Fruit fly (Drosophila melanogaster) S2 (cell line): Measurements from ENCODE around the gene CG32213.
A peak's percentile ranks its signal among the peaks of the same experiment; 100 is the strongest.

Experiments used
- CG8478 ChIP-seq: fragments of >200 bp; optimal IDR thresholded peaks from 2 replicates; lab custom pipeline; 2018
- CTCF ChIP-seq, 2 experiments: fragments of >200 bp; optimal IDR thresholded peaks; 2 replicates each; lab custom pipeline; 2018

CG32213 gene

dm6 chr3L:19497135-19497534, 21.5 kb downstream of the CG32213 start:
- TF ChIP-seq CTCF (optimal IDR thresholded peaks at IDR 0.05; lab: Kevin White, UChicago), result no peak
- no peak for TF ChIP-seq CG8478 (lab: Kevin White, UChicago)

DNA sequence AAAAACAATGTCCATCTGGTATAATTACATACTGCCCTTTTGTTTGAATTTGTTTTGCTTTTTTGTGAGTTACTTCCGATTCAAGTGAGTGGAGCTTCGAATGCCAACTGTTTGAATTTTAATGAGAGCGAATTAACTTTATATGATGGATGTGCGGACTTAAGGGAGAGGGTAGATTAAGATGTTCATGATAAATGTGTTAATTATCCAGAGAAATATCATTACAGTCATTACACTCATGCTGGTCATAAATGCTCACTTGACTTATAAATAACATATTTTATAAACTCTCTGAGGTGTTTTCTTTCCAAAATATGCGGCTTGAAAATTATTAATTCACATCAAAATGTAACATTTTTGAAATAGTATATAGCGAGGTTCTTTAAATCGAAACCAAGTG, 22.0 kb downstream of the CG32213 start, which contains the start of gene CG9449:
CG9449 (minus strand) TSS at position 101 of the 400 bp plus-strand sequence.
- TF ChIP-seq CG8478 (lab: Kevin White, UChicago) (no peak), CTCF (optimal IDR thresholded peaks at IDR 0.05; lab: Kevin White, UChicago) (no peak)

DNA sequence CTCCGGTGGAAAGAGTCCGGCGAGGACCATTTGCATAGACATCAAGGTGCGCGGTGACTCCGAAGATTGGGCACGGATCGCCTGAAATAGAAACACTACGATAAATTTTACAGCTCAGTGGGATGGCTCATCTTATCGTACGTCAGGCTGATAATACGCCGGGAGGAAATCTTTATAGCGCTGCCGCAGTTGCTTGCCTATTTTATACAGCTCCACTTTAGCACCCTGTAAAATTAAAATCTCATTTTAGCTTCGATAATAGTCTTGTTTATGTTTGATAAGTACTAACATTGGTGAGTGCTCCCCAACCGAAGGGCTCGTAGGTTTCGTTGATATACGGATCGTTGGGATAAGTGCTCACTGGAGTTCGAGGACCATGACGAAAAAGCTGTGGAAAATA, 23.7 kb downstream of the CG32213 start:
- TF ChIP-seq CTCF (optimal IDR thresholded peaks at IDR 0.05; lab: Kevin White, UChicago) (no peak), CG8478 (lab: Kevin White, UChicago) (no peak)

DNA sequence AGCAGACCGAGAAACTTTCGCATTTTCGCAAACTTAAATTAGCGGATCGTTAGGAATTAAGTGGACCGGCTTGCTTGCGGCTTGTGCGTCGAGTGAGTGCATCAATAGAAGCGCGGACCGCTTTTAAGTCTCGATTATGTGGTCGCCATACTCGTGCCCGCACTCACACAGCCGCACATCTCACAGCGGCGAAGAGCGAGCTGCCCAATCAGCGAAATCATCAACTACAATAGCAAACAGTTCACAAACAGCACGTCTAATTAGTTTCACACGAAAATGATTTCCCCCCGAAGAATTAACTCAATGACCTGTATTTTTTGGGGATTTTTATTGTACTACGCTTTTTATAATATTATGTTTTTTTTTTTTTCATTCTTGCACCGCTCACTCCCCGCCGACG, 25.1 kb downstream of the CG32213 start, which contains the start of gene CG9451:
CG9451 (minus strand) TSS at position 101 of the 400 bp plus-strand sequence.
- TF ChIP-seq CTCF (optimal IDR thresholded peaks at IDR 0.05; lab: Kevin White, UChicago), result no peak

DNA sequence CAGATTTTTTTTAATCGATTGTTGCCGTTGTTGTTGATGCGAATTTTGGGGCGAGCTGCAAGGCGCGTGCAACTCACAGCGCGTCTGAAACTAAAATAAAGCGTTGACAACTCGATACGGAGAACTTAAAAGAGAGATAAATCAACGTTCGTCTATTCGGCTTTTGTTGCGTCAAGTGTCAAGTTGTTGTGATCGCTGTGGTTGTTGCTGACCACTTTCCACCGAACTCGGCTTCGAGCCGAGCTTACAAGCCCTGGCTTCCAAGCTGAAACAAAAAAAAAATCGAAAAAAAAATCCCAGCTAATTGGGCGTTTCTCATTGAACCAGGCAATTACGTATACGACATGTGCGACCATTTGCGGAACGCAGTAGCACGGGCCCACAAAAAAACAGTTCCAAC, 28.1 kb downstream of the CG32213 start, which contains the start of gene CG9452:
CG9452 (minus strand) TSS at position 101 of the 400 bp plus-strand sequence.
- TF ChIP-seq CTCF (optimal IDR thresholded peaks at IDR 0.05; lab: Kevin White, UChicago), result no peak
- TF ChIP-seq CG8478 (lab: Kevin White, UChicago), result no peak

- TF ChIP-seq CG8478 (lab: Kevin White, UChicago) (no peak), CTCF (optimal IDR thresholded peaks at IDR 0.05; lab: Kevin White, UChicago) (no peak)
Observed at dm6 chr3L:19504719-19505118, 29.1 kb downstream of the CG32213 start.

dm6 chr3L:19512672-19513071, 37.0 kb downstream of the CG32213 start:
- TF ChIP-seq CTCF (optimal IDR thresholded peaks at IDR 0.05; lab: Kevin White, UChicago) (no peak), CG8478 (lab: Kevin White, UChicago) (no peak)

- TF ChIP-seq CG8478 (lab: Kevin White, UChicago) (no peak), CTCF (optimal IDR thresholded peaks at IDR 0.05; lab: Kevin White, UChicago) (peak; percentile 90 to 96)
Observed at dm6 chr3L:19516547-19516946, 40.9 kb downstream of the CG32213 start.

DNA sequence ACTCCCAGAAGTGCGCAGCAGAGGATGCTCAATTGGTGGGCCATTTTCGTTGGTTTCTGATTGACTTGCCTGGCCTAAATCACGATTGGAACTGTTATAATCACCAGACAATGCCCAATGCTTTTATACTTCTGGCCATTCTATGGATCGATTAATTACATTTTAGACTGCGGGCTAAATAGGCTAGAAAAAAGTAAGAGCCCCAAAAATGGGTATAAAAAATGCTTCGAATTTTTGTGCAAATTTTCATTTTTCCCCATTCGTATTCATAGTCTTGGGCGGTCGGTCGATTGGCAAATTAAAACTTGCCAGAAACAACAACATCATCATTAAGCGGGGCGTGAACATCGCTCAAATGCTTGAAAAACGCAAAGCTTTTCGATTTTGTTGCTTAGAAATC, 42.6 kb downstream of the CG32213 start, which contains the start of gene Cpr76Ba:
Cpr76Ba (minus strand) TSS at position 101 of the 400 bp plus-strand sequence.
- no peak for TF ChIP-seq CTCF (optimal IDR thresholded peaks at IDR 0.05; lab: Kevin White, UChicago)
- TF ChIP-seq CG8478 (lab: Kevin White, UChicago), result no peak

DNA sequence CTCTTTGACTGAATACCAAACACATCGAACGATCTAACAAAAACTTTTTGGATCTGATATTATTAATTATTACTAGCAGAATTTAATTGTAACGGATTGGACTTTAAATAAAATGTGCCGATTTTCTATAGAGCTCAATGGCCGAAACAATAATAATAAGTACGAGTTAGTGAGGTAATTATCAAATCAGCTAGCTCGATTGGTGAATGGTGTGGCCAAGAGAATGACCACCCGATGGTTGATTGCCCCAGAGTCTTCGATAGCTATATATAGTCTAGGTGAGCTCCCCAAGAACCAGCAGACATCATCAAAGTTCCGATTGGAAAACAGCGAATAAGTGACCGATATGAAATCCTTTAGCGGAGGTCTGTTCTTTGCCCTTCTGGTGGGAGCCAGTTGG, 43.7 kb downstream of the CG32213 start, which contains the start of gene Cpr76Bb:
Cpr76Bb (plus strand) TSS at position 301 of the 400 bp plus-strand sequence.
- TF ChIP-seq CTCF (optimal IDR thresholded peaks at IDR 0.05; lab: Kevin White, UChicago), result no peak
- no peak for TF ChIP-seq CG8478 (lab: Kevin White, UChicago)

- TF ChIP-seq CTCF (optimal IDR thresholded peaks at IDR 0.05; lab: Kevin White, UChicago) (no peak), CG8478 (lab: Kevin White, UChicago) (no peak)
Observed at dm6 chr3L:19520645-19521044, 45.0 kb downstream of the CG32213 start, which contains the start of gene Cpr76Bc. Cpr76Bc (plus strand) TSS chr3L:19520945.

DNA sequence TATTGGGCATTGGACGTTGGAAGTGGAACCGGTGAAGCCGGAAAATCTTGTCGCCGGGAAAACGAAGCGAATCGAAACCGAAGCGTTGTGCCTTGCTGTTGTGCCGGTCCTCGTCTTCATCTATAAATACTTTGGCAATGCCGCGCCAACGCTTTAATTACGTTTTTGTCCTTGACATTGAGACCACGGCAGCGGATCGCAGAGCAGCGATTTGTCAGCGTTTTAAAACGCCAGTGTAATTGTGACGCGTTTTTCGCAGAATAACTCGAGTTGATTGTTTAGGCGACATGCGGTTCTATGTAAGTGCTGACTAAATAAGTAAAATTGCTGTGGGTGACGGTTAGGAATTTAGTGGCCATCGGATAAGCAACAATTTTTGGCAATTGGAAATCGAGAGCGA, 45.5 kb downstream of the CG32213 start:
- TF ChIP-seq CTCF (optimal IDR thresholded peaks at IDR 0.05; lab: Kevin White, UChicago) (no peak), CG8478 (lab: Kevin White, UChicago) (no peak)

- TF ChIP-seq CTCF (optimal IDR thresholded peaks at IDR 0.05; lab: Kevin White, UChicago) (no peak), CG8478 (lab: Kevin White, UChicago) (no peak)
Observed at dm6 chr3L:19524690-19525089, 49.1 kb downstream of the CG32213 start.

- no peak for TF ChIP-seq CTCF (optimal IDR thresholded peaks at IDR 0.05; lab: Kevin White, UChicago)
- no peak for TF ChIP-seq CG8478 (lab: Kevin White, UChicago)
Observed at dm6 chr3L:19525736-19526135, 50.1 kb downstream of the CG32213 start.
